Worm (Caenorhabditis elegans): ENCODE data around the gene nhr-219.

- TF ChIP-seq ceh-82 (tag; optimal IDR thresholded peaks at IDR 0.05): no peak
- TF ChIP-seq nhr-12 (tag; optimal IDR thresholded peaks at IDR 0.05): no peak
- no peak for TF ChIP-seq ceh-16 (tag; optimal IDR thresholded peaks at IDR 0.05)
- TF ChIP-seq lin-13 (GFP tag; optimal IDR thresholded peaks at IDR 0.05): no peak
- no peak for TF ChIP-seq ama-1 (optimal IDR thresholded peaks at IDR 0.05)
- no peak for TF ChIP-seq egl-27 (tag; optimal IDR thresholded peaks at IDR 0.05)
Measured at ce11 chrV:8948365-8948764, 17.6 kb downstream of the nhr-219 start.
